Worm (Caenorhabditis elegans) whole organism, L2 larva: Measurements from ENCODE around the gene C28H8.8.

Experiments
- aly-2 ChIP-seq: fragments of 150-350 bp; optimal IDR thresholded peaks from 2 replicates; lab custom pipeline; 2014; ENCODE audit warnings: missing biosample characterization, missing genetic modification characterization
- ama-1 ChIP-seq: fragments of 150-350 bp; optimal IDR thresholded peaks from 2 replicates; lab custom pipeline; 2018; ENCODE audit warnings: inconsistent platforms
- ceh-82 ChIP-seq: fragments of 150-350 bp; optimal IDR thresholded peaks from 2 replicates; lab custom pipeline; 2014; ENCODE audit warnings: missing biosample characterization, missing genetic modification characterization
- dmd-4 ChIP-seq: sonication (generic microtip); optimal IDR thresholded peaks from 2 replicates; lab custom pipeline; 2017; ENCODE audit warnings: missing biosample characterization, missing genetic modification characterization
- egl-27 ChIP-seq: sonication (generic microtip); optimal IDR thresholded peaks from 3 replicates; lab custom pipeline; 2017; ENCODE audit warnings: missing biosample characterization, missing genetic modification reagents, missing genetic modification characterization
- lin-13 ChIP-seq: fragments of 150-350 bp; optimal IDR thresholded peaks from 2 replicates; lab custom pipeline; 2014; ENCODE audit warnings: missing biosample characterization, missing genetic modification reagents, missing genetic modification characterization
- mbf-1 ChIP-seq: sonication (generic microtip); optimal IDR thresholded peaks from 2 replicates; lab custom pipeline; 2017; ENCODE audit warnings: missing biosample characterization, missing genetic modification characterization
- nhr-12 ChIP-seq: fragments of 150-350 bp; optimal IDR thresholded peaks from 2 replicates; lab custom pipeline; 2014; ENCODE audit warnings: missing biosample characterization, missing genetic modification characterization
- nhr-237 ChIP-seq: fragments of 150-350 bp; optimal IDR thresholded peaks from 2 replicates; lab custom pipeline; 2014; ENCODE audit warnings: missing biosample characterization, missing genetic modification characterization
- snpc-4 ChIP-seq: fragments of 150-350 bp; optimal IDR thresholded peaks from 2 replicates; lab custom pipeline; 2014; ENCODE audit warnings: missing biosample characterization, missing genetic modification characterization
- ztf-4 ChIP-seq: fragments of 150-350 bp; optimal IDR thresholded peaks from 2 replicates; lab custom pipeline; 2014; ENCODE audit warnings: missing biosample characterization, missing genetic modification characterization

- TF ChIP-seq nhr-12 (tag; lab: Kevin White, UChicago) (no peak), snpc-4 (tag; lab: Kevin White, UChicago) (no peak), ama-1 (lab: Kevin White, UChicago) (no peak), ztf-4 (no peak), ceh-82 (tag; lab: Kevin White, UChicago) (no peak), aly-2 (tag; lab: Kevin White, UChicago) (no peak), mbf-1 (tag; lab: Kevin White, UChicago) (no peak), dmd-4 (tag; lab: Kevin White, UChicago) (no peak), lin-13 (GFP tag; lab: Kevin White, UChicago) (peak; percentile 5), nhr-237 (tag; lab: Kevin White, UChicago) (no peak), egl-27 (tag; lab: Kevin White, UChicago) (no peak)
Measured at ce11 chrIII:5875705-5876104, 12.9 kb downstream of the C28H8.8 start.
